Worm (Caenorhabditis elegans): Measurements from ENCODE around the gene Y81G3A.2.

DNA sequence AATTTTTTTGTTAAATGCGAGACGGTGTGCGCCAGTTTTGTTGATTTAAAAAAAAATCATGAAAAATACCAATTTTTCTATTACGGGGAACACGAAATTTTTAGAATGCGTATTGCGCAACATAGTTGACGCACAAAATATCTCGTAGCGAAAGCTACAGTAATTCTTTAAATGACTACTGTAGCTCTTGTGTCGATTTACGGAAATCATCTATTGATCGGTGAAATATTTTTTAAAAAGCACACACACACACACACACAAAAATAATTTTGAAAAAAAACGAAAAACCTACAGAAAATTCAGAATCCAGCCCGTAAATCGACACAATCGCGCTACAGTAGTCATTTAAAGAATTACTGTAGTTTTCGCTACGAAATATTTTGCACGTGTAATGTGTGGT, 11.2 kb downstream of the Y81G3A.2 start:
- TF ChIP-seq pha-2 (tag; optimal IDR thresholded peaks at IDR 0.05) (no peak), rnt-1 (tag; optimal IDR thresholded peaks at IDR 0.05) (no peak), ceh-2 (tag; optimal IDR thresholded peaks at IDR 0.05) (no peak), ahr-1 (tag; optimal IDR thresholded peaks at IDR 0.05) (no peak)
